Worm (Caenorhabditis elegans) whole organism, L2 larva: Measurements from ENCODE around the gene T18D3.1.

Experiments used
- ama-1 ChIP-seq: fragments of 150-350 bp; optimal IDR thresholded peaks from 2 replicates; lab custom pipeline; 2018; ENCODE audit warnings: inconsistent platforms
- mdl-1 ChIP-seq, 2 experiments: fragments of 150-350 bp in 1 of 2; sonication (generic microtip) in 1 of 2; optimal IDR thresholded peaks; 2 replicates each; lab custom pipeline; 2017; ENCODE audit warnings: missing biosample characterization in 2 of 2, missing genetic modification characterization in 2 of 2
- nhr-11 ChIP-seq: fragments of 150-350 bp; optimal IDR thresholded peaks from 2 replicates; lab custom pipeline; 2014; ENCODE audit warnings: missing biosample characterization, missing genetic modification characterization
- snpc-4 ChIP-seq: fragments of 150-350 bp; optimal IDR thresholded peaks from 2 replicates; lab custom pipeline; 2014; ENCODE audit warnings: missing biosample characterization, missing genetic modification characterization

DNA sequence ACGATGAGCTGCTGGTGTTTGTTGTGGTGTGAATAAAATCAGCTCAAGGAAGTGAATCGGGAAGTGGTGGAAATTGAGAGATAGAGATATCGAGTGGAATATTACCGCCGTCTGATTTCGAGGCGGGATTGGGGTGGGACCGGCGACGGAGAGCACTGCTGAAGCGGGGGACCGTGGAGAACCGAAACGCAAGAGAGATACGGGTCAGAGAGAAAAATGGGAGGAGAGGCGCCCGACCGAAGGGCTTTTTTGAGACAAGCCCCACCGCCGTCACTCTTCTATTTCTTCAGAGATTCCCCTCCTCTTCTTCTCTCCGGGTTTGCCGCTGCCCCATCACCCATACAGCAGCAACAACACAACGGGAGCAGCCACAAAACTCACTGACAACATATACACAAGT, 48.5 kb upstream of the T18D3.1 start:
- TF ChIP-seq nhr-11 (tag; lab: Kevin White, UChicago) (no peak), mdl-1 (tag; optimal IDR thresholded peaks at IDR 0.05; lab: Kevin White, UChicago) (no peak), ama-1 (lab: Kevin White, UChicago) (no peak), snpc-4 (tag; lab: Kevin White, UChicago) (no peak)
